Fruit fly (Drosophila melanogaster) whole organism, wandering third instar larva: ENCODE measurements around the gene Sfp24Bb.

Source experiments
- Abd-B ChIP-seq: fragments of >200 bp; optimal IDR thresholded peaks from 2 replicates; lab custom pipeline; 2017; ENCODE audit warnings: missing biosample characterization, missing genetic modification characterization
- CG32264 ChIP-seq: fragments of 200-800 bp; sonication (Bioruptor generic); optimal IDR thresholded peaks from 2 replicates; lab custom pipeline; 2016; ENCODE audit warnings: missing biosample characterization, missing genetic modification characterization
- CG9705 ChIP-seq: fragments of 200-800 bp; sonication (Bioruptor generic); optimal IDR thresholded peaks from 2 replicates; lab custom pipeline; 2018; ENCODE audit warnings: missing biosample characterization, mild to moderate bottlenecking, missing genetic modification characterization
- CrebA ChIP-seq: fragments of 200-800 bp; sonication (Bioruptor generic); optimal IDR thresholded peaks from 2 replicates; lab custom pipeline; 2016; ENCODE audit warnings: missing biosample characterization, mild to moderate bottlenecking, missing genetic modification characterization, borderline replicate concordance
- Dfd ChIP-seq: fragments of >200 bp; optimal IDR thresholded peaks from 2 replicates; lab custom pipeline; 2017; ENCODE audit warnings: missing biosample characterization, missing genetic modification characterization
- Dif ChIP-seq: fragments of 200-275, 200-300 bp; sonication (Bioruptor generic); optimal IDR thresholded peaks from 2 replicates; lab custom pipeline; 2018; ENCODE audit warnings: missing biosample characterization, missing genetic modification characterization; ENCODE audit not compliant: partially characterized antibody
- GATAd ChIP-seq: sonication (Bioruptor generic); optimal IDR thresholded peaks from 2 replicates; lab custom pipeline; 2016; ENCODE audit warnings: missing biosample characterization, missing genetic modification characterization
- HLH106 ChIP-seq: fragments of 200-800 bp; optimal IDR thresholded peaks from 3 replicates; lab custom pipeline; 2019; ENCODE audit warnings: missing biosample characterization, mild to moderate bottlenecking, missing genetic modification characterization, moderate library complexity
- Hnf4 ChIP-seq: fragments of 200-800 bp; sonication (Bioruptor generic); optimal IDR thresholded peaks from 2 replicates; lab custom pipeline; 2016; ENCODE audit warnings: missing biosample characterization, mild to moderate bottlenecking, missing genetic modification characterization
- Hr78 ChIP-seq: fragments of >200 bp; optimal IDR thresholded peaks from 2 replicates; lab custom pipeline; 2017; ENCODE audit warnings: missing biosample characterization, missing genetic modification characterization
- Hr83 ChIP-seq: fragments of 200-300 bp; sonication (Bioruptor generic); optimal IDR thresholded peaks from 2 replicates; lab custom pipeline; 2016; ENCODE audit warnings: missing biosample characterization, mild to moderate bottlenecking, missing genetic modification characterization, moderate library complexity; ENCODE audit not compliant: poor library complexity, severe bottlenecking
- Jra ChIP-seq: sonication (Bioruptor generic); optimal IDR thresholded peaks from 2 replicates; lab custom pipeline; 2016; ENCODE audit warnings: missing biosample characterization, missing genetic modification characterization
- Mio ChIP-seq: sonication (Bioruptor generic); optimal IDR thresholded peaks from 2 replicates; lab custom pipeline; 2016; ENCODE audit warnings: missing biosample characterization, missing genetic modification characterization
- Myc ChIP-seq: fragments of >200 bp; optimal IDR thresholded peaks from 2 replicates; lab custom pipeline; 2017
- N ChIP-seq: fragments of >200 bp; optimal IDR thresholded peaks from 2 replicates; lab custom pipeline; 2018; ENCODE audit warnings: missing biosample characterization, missing external identifiers, missing genetic modification characterization
- OdsH ChIP-seq: fragments of 200-800 bp; sonication (Bioruptor generic); optimal IDR thresholded peaks from 2 replicates; lab custom pipeline; 2016; ENCODE audit warnings: missing biosample characterization, mild to moderate bottlenecking, missing genetic modification characterization
- Rel ChIP-seq, 2 experiments: fragments of 200-800 bp; sonication (Bioruptor generic) in 1 of 2; optimal IDR thresholded peaks; 2 replicates in 1 of 2; 3 replicates in 1 of 2; lab custom pipeline; 2016 to 2019; ENCODE audit warnings: mild to moderate bottlenecking in 2 of 2, missing biosample characterization in 2 of 2, missing genetic modification characterization in 2 of 2, moderate library complexity in 1 of 2
- Sp1 ChIP-seq: fragments of 200-800 bp; sonication (Bioruptor generic); optimal IDR thresholded peaks from 3 replicates; lab custom pipeline; 2019; ENCODE audit warnings: missing biosample characterization, mild to moderate bottlenecking, missing genetic modification characterization, moderate library complexity
- Vsx2 ChIP-seq: fragments of 200-300, 225-300 bp; sonication (Bioruptor generic); optimal IDR thresholded peaks from 2 replicates; lab custom pipeline; 2018; ENCODE audit warnings: missing biosample characterization, missing genetic modification characterization; ENCODE audit not compliant: partially characterized antibody
- br ChIP-seq: fragments of 200-800 bp; sonication (Bioruptor generic); optimal IDR thresholded peaks from 2 replicates; lab custom pipeline; 2016; ENCODE audit warnings: missing biosample characterization, missing genetic modification characterization
- brk ChIP-seq: fragments of 200-800 bp; sonication (Bioruptor generic); optimal IDR thresholded peaks from 2 replicates; lab custom pipeline; 2016; ENCODE audit warnings: missing biosample characterization, mild to moderate bottlenecking, missing genetic modification characterization
- dl ChIP-seq, 2 experiments: fragments of 175-275, 200-275 bp in 1 of 2; fragments of 200-275 bp in 1 of 2; sonication (Bioruptor generic); optimal IDR thresholded peaks; lab custom pipeline; 2018; ENCODE audit warnings: mild to moderate bottlenecking in 2 of 2, missing biosample characterization in 2 of 2, missing genetic modification characterization in 2 of 2, moderate library complexity in 2 of 2; ENCODE audit not compliant: partially characterized antibody in 2 of 2, insufficient read depth in 1 of 2
- dmrt93B ChIP-seq: fragments of 200-800 bp; sonication (Bioruptor generic); optimal IDR thresholded peaks from 2 replicates; lab custom pipeline; 2018; ENCODE audit warnings: missing biosample characterization, mild to moderate bottlenecking, missing genetic modification characterization
- dsf ChIP-seq: sonication (Bioruptor generic); optimal IDR thresholded peaks from 2 replicates; lab custom pipeline; 2016; ENCODE audit warnings: missing biosample characterization, missing genetic modification characterization, borderline replicate concordance
- ey ChIP-seq: fragments of 200-800 bp; sonication (Bioruptor generic); optimal IDR thresholded peaks from 2 replicates; lab custom pipeline; 2016; ENCODE audit warnings: missing biosample characterization, missing genetic modification characterization
- foxo ChIP-seq, 2 experiments: fragments of 200-800 bp; sonication (Bioruptor generic); optimal IDR thresholded peaks; 2 replicates in 1 of 2; 3 replicates in 1 of 2; lab custom pipeline; 2016 to 2017; ENCODE audit warnings: missing biosample characterization in 2 of 2, missing genetic modification characterization in 2 of 2
- fru ChIP-seq: fragments of 200-800 bp; sonication (Bioruptor generic); optimal IDR thresholded peaks from 3 replicates; lab custom pipeline; 2016; ENCODE audit warnings: missing biosample characterization, mild to moderate bottlenecking, missing genetic modification characterization
- h ChIP-seq: fragments of 200-800 bp; sonication (Bioruptor generic); optimal IDR thresholded peaks from 3 replicates; lab custom pipeline; 2016; ENCODE audit warnings: missing biosample characterization, mild to moderate bottlenecking, missing genetic modification characterization
- jim ChIP-seq: fragments of 175-275, 200-325 bp; sonication (Bioruptor generic); optimal IDR thresholded peaks from 2 replicates; lab custom pipeline; 2016; ENCODE audit warnings: missing biosample characterization, mild to moderate bottlenecking, missing genetic modification characterization
- lola ChIP-seq: fragments of >200 bp; optimal IDR thresholded peaks from 2 replicates; lab custom pipeline; 2017; ENCODE audit warnings: missing biosample characterization, missing genetic modification characterization
- pan ChIP-seq: fragments of >200 bp; optimal IDR thresholded peaks from 2 replicates; lab custom pipeline; 2017
- psq ChIP-seq: fragments of 200-800 bp; sonication (Bioruptor generic); optimal IDR thresholded peaks from 3 replicates; lab custom pipeline; 2017; ENCODE audit warnings: missing biosample characterization, mild to moderate bottlenecking, missing genetic modification characterization, moderate library complexity
- rgr ChIP-seq: fragments of 200-800 bp; sonication (Bioruptor generic); optimal IDR thresholded peaks from 3 replicates; lab custom pipeline; 2016; ENCODE audit warnings: missing biosample characterization, mild to moderate bottlenecking, missing genetic modification characterization
- sage ChIP-seq: fragments of 200-800 bp; sonication (Bioruptor generic); optimal IDR thresholded peaks from 2 replicates; lab custom pipeline; 2016; ENCODE audit warnings: missing biosample characterization, mild to moderate bottlenecking, missing genetic modification characterization
- sv ChIP-seq: fragments of 200-800 bp; sonication (Bioruptor generic); optimal IDR thresholded peaks from 3 replicates; lab custom pipeline; 2016; ENCODE audit warnings: missing biosample characterization, missing genetic modification characterization
- tai ChIP-seq: sonication (Bioruptor generic); optimal IDR thresholded peaks from 2 replicates; lab custom pipeline; 2016; ENCODE audit warnings: missing biosample characterization, missing genetic modification characterization
- usp ChIP-seq: fragments of >200 bp; optimal IDR thresholded peaks from 2 replicates; lab custom pipeline; 2017; ENCODE audit warnings: missing biosample characterization, missing genetic modification characterization
- woc ChIP-seq: sonication (Bioruptor generic); optimal IDR thresholded peaks from 2 replicates; lab custom pipeline; 2016; ENCODE audit warnings: missing biosample characterization, mild to moderate bottlenecking, missing genetic modification characterization

The Sfp24Bb gene

DNA sequence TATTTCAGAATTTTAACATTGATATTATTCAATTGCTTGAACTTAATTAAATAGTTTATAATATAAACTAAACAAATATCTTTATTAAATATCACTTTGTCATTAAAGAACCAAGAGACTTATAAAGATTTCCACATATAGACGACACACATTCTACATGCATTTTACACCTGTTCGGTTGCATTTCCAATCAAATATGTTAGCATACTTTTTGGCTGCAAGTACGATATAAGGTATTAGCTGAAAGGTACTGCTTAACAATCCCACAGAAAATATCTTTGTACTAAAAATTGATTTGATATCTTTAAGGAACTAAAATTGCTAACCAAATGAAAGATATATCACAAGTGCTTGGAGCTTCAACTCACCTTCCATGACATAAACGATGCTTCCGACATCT lies 35.7 kb downstream of the Sfp24Bb start:
- no peak for TF ChIP-seq CG9705 (GFP tag; lab: Kevin White, UChicago)
- TF ChIP-seq dmrt93B (GFP tag; lab: Kevin White, UChicago) = no peak
- no peak for TF ChIP-seq sage (GFP tag; lab: Kevin White, UChicago)
- TF ChIP-seq ey = no peak
- no peak for TF ChIP-seq Hr83 (GFP tag; lab: Kevin White, UChicago)
- no peak for TF ChIP-seq pan (lab: Kevin White, UChicago)
- no peak for TF ChIP-seq Dfd (GFP tag; lab: Kevin White, UChicago)
- TF ChIP-seq GATAd (GFP tag; lab: Kevin White, UChicago) = no peak
- TF ChIP-seq OdsH (GFP tag; lab: Kevin White, UChicago) = no peak
- no peak for TF ChIP-seq dsf (GFP tag; lab: Kevin White, UChicago)
- no peak for TF ChIP-seq lola
- TF ChIP-seq Abd-B (GFP tag; lab: Kevin White, UChicago) = no peak
- no peak for TF ChIP-seq Vsx2 (GFP tag; lab: Kevin White, UChicago)
- peak; percentile 45 for TF ChIP-seq tai (GFP tag; lab: Kevin White, UChicago)
- TF ChIP-seq Myc = peak; percentile 62
- TF ChIP-seq Sp1 (GFP tag; lab: Kevin White, UChicago) = no peak

DNA sequence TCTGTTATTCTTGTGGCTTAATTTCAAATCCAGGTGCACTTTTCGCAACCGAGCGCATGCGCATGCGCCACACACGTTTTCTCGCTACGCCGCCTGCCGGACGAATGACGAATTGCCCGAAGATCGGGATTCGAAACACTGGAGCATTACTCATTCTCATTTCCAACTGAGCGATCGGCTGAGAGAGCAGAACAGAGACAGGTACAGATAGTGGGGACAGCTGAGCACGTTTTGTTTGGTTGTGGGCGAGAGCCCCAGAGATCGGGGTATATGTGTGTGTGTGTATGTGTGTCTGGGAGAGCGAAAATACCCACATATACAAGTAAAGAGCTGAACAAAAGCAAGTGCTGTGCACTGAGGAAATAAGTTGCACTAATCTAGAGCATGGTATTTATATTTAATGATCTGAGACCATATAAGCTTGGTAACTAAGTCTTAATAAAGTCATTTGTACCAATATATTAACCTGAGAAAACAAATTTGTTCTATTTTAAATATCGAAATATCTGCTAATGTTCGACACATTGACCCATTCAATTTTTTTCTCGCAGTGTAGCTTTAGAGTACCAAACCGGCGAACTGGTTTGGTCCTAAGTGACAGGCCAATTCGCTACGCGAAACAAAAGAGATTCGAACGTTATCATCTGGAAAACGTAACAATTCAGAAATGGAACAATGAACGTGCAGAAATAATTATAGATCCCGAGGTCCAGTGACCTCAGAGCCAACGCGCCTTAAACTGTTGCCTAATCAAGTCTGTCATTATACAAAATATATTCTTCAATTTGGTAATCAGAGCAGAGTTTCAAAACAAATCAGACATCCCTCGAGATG lies 37.3 kb downstream of the Sfp24Bb start:
- TF ChIP-seq Hr83 (GFP tag; lab: Kevin White, UChicago) (peak; percentile 55), CG9705 (GFP tag; lab: Kevin White, UChicago) (peak; percentile 97), Dfd (GFP tag; lab: Kevin White, UChicago) (no peak), Myc (peak; percentile 66), Dif (GFP tag; lab: Kevin White, UChicago) (peak; percentile 95), woc (GFP tag; lab: Kevin White, UChicago) (peak; percentile 96), h (peak; percentile 97), Rel (GFP tag; optimal IDR thresholded peaks at IDR 0.05; lab: Kevin White, UChicago) (peak; percentile 88), Rel (tag; optimal IDR thresholded peaks at IDR 0.05; lab: Kevin White, UChicago) (peak; percentile 75), dsf (GFP tag; lab: Kevin White, UChicago) (peak; percentile 78), HLH106 (peak; percentile 99), foxo (GFP tag; optimal IDR thresholded peaks at IDR 0.05; lab: Kevin White, UChicago) (peak; percentile 82 to 96), N (GFP tag; lab: Kevin White, UChicago) (no peak), br (GFP tag; lab: Kevin White, UChicago) (peak; percentile 96), sage (GFP tag; lab: Kevin White, UChicago) (peak; percentile 94), tai (GFP tag; lab: Kevin White, UChicago) (peak; percentile 83), sv (GFP tag; lab: Kevin White, UChicago) (peak; percentile 94), dl (GFP tag; optimal IDR thresholded peaks at IDR 0.05; lab: Kevin White, UChicago; ENCODE audit: insufficient read depth in 1 of 2, partially characterized antibody in 2 of 2) (peak; percentile 84 to 85), ey (peak; percentile 94), dmrt93B (GFP tag; lab: Kevin White, UChicago) (peak; percentile 97), Hr78 (GFP tag; lab: Kevin White, UChicago) (no peak), Sp1 (GFP tag; lab: Kevin White, UChicago) (peak; percentile 95), jim (no peak), Jra (GFP tag; lab: Kevin White, UChicago) (peak; percentile 92), lola (no peak), OdsH (GFP tag; lab: Kevin White, UChicago) (peak; percentile 95), rgr (GFP tag; lab: Kevin White, UChicago) (peak; percentile 94), CrebA (GFP tag; lab: Kevin White, UChicago) (no peak), usp (GFP tag; lab: Kevin White, UChicago) (no peak), Vsx2 (GFP tag; lab: Kevin White, UChicago) (peak; percentile 85), Hnf4 (GFP tag; lab: Kevin White, UChicago) (peak; percentile 96), fru (GFP tag; lab: Kevin White, UChicago) (peak; percentile 98), brk (GFP tag; lab: Kevin White, UChicago) (peak; percentile 94), Abd-B (GFP tag; lab: Kevin White, UChicago) (no peak), GATAd (GFP tag; lab: Kevin White, UChicago) (peak; percentile 34), CG32264 (GFP tag; lab: Kevin White, UChicago) (peak; percentile 95), pan (lab: Kevin White, UChicago) (no peak), Mio (peak; percentile 70), psq (GFP tag; lab: Kevin White, UChicago) (peak; percentile 92)
